Worm (Caenorhabditis elegans) whole organism, L1 larva: Measurements from ENCODE around the gene his-63.

Source experiments
- F16B12.6 ChIP-seq: fragments of 150-350 bp; optimal IDR thresholded peaks from 2 replicates; lab custom pipeline; 2014; ENCODE audit warnings: missing biosample characterization, missing genetic modification characterization
- dsc-1 ChIP-seq: sonication (generic microtip); optimal IDR thresholded peaks from 2 replicates; lab custom pipeline; 2016; ENCODE audit warnings: mild to moderate bottlenecking, missing genetic modification characterization, missing compliant biosample characterization
- nhr-20 ChIP-seq: sonication (generic microtip); optimal IDR thresholded peaks from 2 replicates; lab custom pipeline; 2016; ENCODE audit warnings: mild to moderate bottlenecking, missing genetic modification characterization, missing compliant biosample characterization
- nhr-237 ChIP-seq: fragments of 150-350 bp; optimal IDR thresholded peaks from 2 replicates; lab custom pipeline; 2014; ENCODE audit warnings: missing biosample characterization, missing genetic modification characterization
- skn-1 ChIP-seq: fragments of 150-350 bp; optimal IDR thresholded peaks from 2 replicates; lab custom pipeline; 2014; ENCODE audit warnings: missing biosample characterization, missing genetic modification characterization
- sox-4 ChIP-seq: sonication (generic microtip); optimal IDR thresholded peaks from 2 replicates; lab custom pipeline; 2016; ENCODE audit warnings: missing genetic modification characterization, missing compliant biosample characterization
- unc-130 ChIP-seq: fragments of 150-350 bp; optimal IDR thresholded peaks from 2 replicates; lab custom pipeline; 2017; ENCODE audit warnings: missing biosample characterization, missing genetic modification characterization, inconsistent platforms
- unc-62 ChIP-seq: fragments of 150-350 bp; optimal IDR thresholded peaks from 2 replicates; lab custom pipeline; 2014; ENCODE audit warnings: missing biosample characterization, missing genetic modification reagents, missing genetic modification characterization
- ztf-11 ChIP-seq, 2 experiments: sonication (generic microtip); optimal IDR thresholded peaks; 2 replicates each; lab custom pipeline; 2016 to 2017; ENCODE audit warnings: missing genetic modification characterization in 2 of 2, missing biosample characterization in 1 of 2, missing compliant biosample characterization in 1 of 2

ce11 chrIV:11414920-11415319, 8.3 kb upstream of the his-63 start, which contains the start of gene F22B3.10:
- no peak for TF ChIP-seq sox-4 (tag; lab: Kevin White, UChicago)
- TF ChIP-seq dsc-1 (tag; lab: Kevin White, UChicago): no peak
- no peak for TF ChIP-seq nhr-237 (tag; lab: Kevin White, UChicago)
- no peak for TF ChIP-seq nhr-20 (tag; lab: Kevin White, UChicago)
- TF ChIP-seq unc-62: no peak
- TF ChIP-seq ztf-11 (tag; optimal IDR thresholded peaks at IDR 0.05; lab: Kevin White, UChicago): no peak
- no peak for TF ChIP-seq unc-130 (tag; lab: Kevin White, UChicago)
- no peak for TF ChIP-seq skn-1 (tag; lab: Kevin White, UChicago)
- no peak for TF ChIP-seq F16B12.6
